Fruit fly (Drosophila melanogaster) whole organism, embryonic: ENCODE data around the gene CG1024.

Experiments used
- Adf1 ChIP-seq: fragments of 200-800 bp; sonication (Bioruptor generic); IDR thresholded peaks from 2 replicates; pipeline ENCODE4 v1.3.6; 2022; ENCODE audit warnings: missing biosample characterization, missing genetic modification characterization
- Bdp1 ChIP-seq: fragments of 200-800 bp; sonication (Bioruptor generic); optimal IDR thresholded peaks from 3 replicates; lab custom pipeline; 2016; ENCODE audit warnings: missing biosample characterization, missing genetic modification characterization
- CG12104 ChIP-seq: fragments of 200-800 bp; sonication (Bioruptor generic); optimal IDR thresholded peaks from 3 replicates; lab custom pipeline; 2016; ENCODE audit warnings: missing biosample characterization, missing genetic modification characterization
- CG17912 ChIP-seq: fragments of 200-800 bp; sonication (Bioruptor generic); optimal IDR thresholded peaks from 2 replicates; lab custom pipeline; 2018; ENCODE audit warnings: missing biosample characterization, mild to moderate bottlenecking, missing genetic modification characterization
- CG9797 ChIP-seq: fragments of 200-800 bp; sonication (Bioruptor generic); optimal IDR thresholded peaks from 3 replicates; lab custom pipeline; 2018; ENCODE audit warnings: missing biosample characterization, mild to moderate bottlenecking, missing genetic modification characterization
- Kr ChIP-seq: fragments of 200-800 bp; sonication (Bioruptor generic); optimal IDR thresholded peaks from 2 replicates; lab custom pipeline; 2017; ENCODE audit warnings: missing biosample characterization, mild to moderate bottlenecking, missing genetic modification characterization
- Sox102F ChIP-seq: fragments of 200-800 bp; sonication (Bioruptor generic); optimal IDR thresholded peaks from 2 replicates; lab custom pipeline; 2018; ENCODE audit warnings: missing biosample characterization, mild to moderate bottlenecking, missing genetic modification characterization, moderate library complexity
- ranshi ChIP-seq: fragments of 200-800 bp; sonication (Bioruptor generic); IDR thresholded peaks from 2 replicates; pipeline ENCODE4 v1.3.6; 2022; ENCODE audit warnings: missing biosample characterization, missing genetic modification characterization
- slbo ChIP-seq: fragments of 200-800 bp; sonication (Bioruptor generic); IDR thresholded peaks from 2 replicates; pipeline ENCODE4 v1.3.6; 2022; ENCODE audit warnings: missing biosample characterization, missing genetic modification characterization
- sna ChIP-seq: fragments of 200-800 bp; sonication (Bioruptor generic); IDR thresholded peaks from 2 replicates; pipeline ENCODE4 v1.3.6; 2022; ENCODE audit warnings: missing biosample characterization, missing genetic modification characterization; ENCODE audit not compliant: partially characterized antibody
- sob ChIP-seq: fragments of 200-800 bp; sonication (Bioruptor generic); IDR thresholded peaks from 2 replicates; pipeline ENCODE4 v1.3.6; 2022; ENCODE audit warnings: missing biosample characterization, missing genetic modification characterization
- usp ChIP-seq: fragments of >200 bp; optimal IDR thresholded peaks from 2 replicates; lab custom pipeline; 2017; ENCODE audit warnings: missing biosample characterization, missing genetic modification characterization

dm6 chr3R:6423984-6424602, 44.0 kb upstream of the CG1024 start:
- TF ChIP-seq Adf1 (GFP tag; lab: Robert Waterston, UW) (peak; percentile 65), sna (GFP tag; lab: Robert Waterston, UW) (no peak), usp (GFP tag; lab: Kevin White, UChicago) (no peak), CG17912 (GFP tag; lab: Kevin White, UChicago) (no peak), sob (GFP tag; lab: Robert Waterston, UW) (peak; percentile 90), Sox102F (GFP tag; lab: Kevin White, UChicago) (peak; percentile 93), Kr (GFP tag; lab: Kevin White, UChicago) (peak; percentile 53), ranshi (GFP tag; lab: Robert Waterston, UW) (peak; percentile 90), slbo (peak; percentile 92), CG9797 (GFP tag; lab: Kevin White, UChicago) (peak; percentile 7), CG12104 (GFP tag; lab: Kevin White, UChicago) (peak; percentile 70), Bdp1 (GFP tag; lab: Kevin White, UChicago) (peak; percentile 84)
